Fruit fly (Drosophila melanogaster) Kc167 (cell line): Measurements from ENCODE around the gene CG14015.

Source experiments
- Sin3A ChIP-seq: fragments of >200 bp; optimal IDR thresholded peaks from 2 replicates; lab custom pipeline; 2018; ENCODE audit warnings: missing external identifiers
- h ChIP-seq: fragments of >200 bp; optimal IDR thresholded peaks from 3 replicates; lab custom pipeline; 2018; ENCODE audit warnings: missing external identifiers
- insv ChIP-seq: fragments of >200 bp; optimal IDR thresholded peaks from 3 replicates; lab custom pipeline; 2018; ENCODE audit warnings: missing external identifiers
- psq ChIP-seq: fragments of >200 bp; optimal IDR thresholded peaks from 2 replicates; lab custom pipeline; 2017; ENCODE audit warnings: missing external identifiers
- ttk ChIP-seq: sonication (Bioruptor generic); optimal IDR thresholded peaks from 2 replicates; lab custom pipeline; 2017; ENCODE audit warnings: missing external identifiers

DNA sequence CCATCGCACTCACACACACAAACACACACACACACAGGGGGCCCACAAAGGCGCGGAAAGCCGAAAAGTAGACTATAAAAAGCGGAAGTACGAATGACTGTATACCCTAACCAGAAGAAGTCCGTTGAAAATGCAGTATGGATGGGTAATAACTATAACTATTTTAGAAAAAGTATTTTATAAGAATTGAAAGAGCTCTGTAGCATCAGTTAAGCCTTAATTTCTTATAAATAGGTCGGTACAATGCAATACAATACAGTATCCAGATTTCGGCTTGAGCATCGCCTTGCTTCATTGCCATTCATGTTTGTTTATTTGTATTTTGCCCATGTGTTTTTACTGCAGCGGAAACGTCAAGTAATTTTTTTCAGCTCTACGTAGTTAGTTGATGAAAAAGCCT lies 30.5 kb upstream of the CG14015 start:
- TF ChIP-seq h (lab: Kevin White, UChicago) = no peak
- no peak for TF ChIP-seq psq (lab: Kevin White, UChicago)
- TF ChIP-seq ttk (lab: Kevin White, UChicago) = no peak
- no peak for TF ChIP-seq Sin3A (lab: Kevin White, UChicago)
- no peak for TF ChIP-seq insv
